Fruit fly (Drosophila melanogaster) whole organism, adult: ENCODE data around the gene CG34327.

Experiments used
- CG12768 ChIP-seq: fragments of 200-800 bp; sonication (Bioruptor generic); optimal IDR thresholded peaks from 2 replicates; lab custom pipeline; 2017; ENCODE audit warnings: missing biosample characterization, missing genetic modification characterization, mild to moderate bottlenecking, moderate library complexity, missing genetic modification reagents
- CG1620 ChIP-seq: fragments of 200-800 bp; sonication (Bioruptor generic); optimal IDR thresholded peaks from 2 replicates; lab custom pipeline; 2016; ENCODE audit warnings: missing biosample characterization, missing genetic modification characterization
- CG33017 ChIP-seq: fragments of 200-800 bp; sonication (Bioruptor generic); optimal IDR thresholded peaks from 2 replicates; lab custom pipeline; 2018; ENCODE audit warnings: missing biosample characterization, mild to moderate bottlenecking, missing genetic modification characterization, moderate library complexity
- CG5204 ChIP-seq: fragments of 200-800 bp; sonication (Bioruptor generic); optimal IDR thresholded peaks from 2 replicates; lab custom pipeline; 2016; ENCODE audit warnings: missing biosample characterization, missing genetic modification characterization
- CG7101 ChIP-seq: fragments of 200-800 bp; sonication (Bioruptor generic); optimal IDR thresholded peaks from 2 replicates; lab custom pipeline; 2018; ENCODE audit warnings: missing biosample characterization, mild to moderate bottlenecking, missing genetic modification characterization, moderate library complexity
- Hr96 ChIP-seq: fragments of 200-800 bp; sonication (Bioruptor generic); optimal IDR thresholded peaks from 2 replicates; lab custom pipeline; 2016; ENCODE audit warnings: missing biosample characterization, missing genetic modification characterization
- Mnt ChIP-seq: fragments of 200-800 bp; sonication (Bioruptor generic); optimal IDR thresholded peaks from 2 replicates; lab custom pipeline; 2016; ENCODE audit warnings: missing biosample characterization, mild to moderate bottlenecking, missing genetic modification characterization
- bab1 ChIP-seq: fragments of 200-800 bp; sonication (Bioruptor generic); optimal IDR thresholded peaks from 3 replicates; lab custom pipeline; 2019; ENCODE audit warnings: missing biosample characterization, mild to moderate bottlenecking, missing genetic modification characterization, moderate library complexity
- cic ChIP-seq: fragments of 200-800 bp; sonication (Bioruptor generic); optimal IDR thresholded peaks from 2 replicates; lab custom pipeline; 2017; ENCODE audit warnings: missing biosample characterization, mild to moderate bottlenecking, missing genetic modification characterization, moderate library complexity
- cnc ChIP-seq, 2 experiments: fragments of >200 bp; optimal IDR thresholded peaks; 2 replicates each; lab custom pipeline; 2017
- kay ChIP-seq: fragments of 200-800 bp; sonication (Bioruptor generic); peaks from one replicate; lab custom pipeline; 2016; ENCODE audit warnings: missing biosample characterization, missing genetic modification characterization, borderline replicate concordance
- pad ChIP-seq: fragments of 200-800 bp; sonication (Bioruptor generic); optimal IDR thresholded peaks from 3 replicates; lab custom pipeline; 2017; ENCODE audit warnings: missing biosample characterization, missing genetic modification characterization, mild to moderate bottlenecking, moderate library complexity, missing genetic modification reagents
- tj ChIP-seq: fragments of 200-800 bp; sonication (Bioruptor generic); optimal IDR thresholded peaks from 3 replicates; lab custom pipeline; 2017; ENCODE audit warnings: missing biosample characterization, mild to moderate bottlenecking, missing genetic modification characterization, moderate library complexity
- toe ChIP-seq: fragments of 200-800 bp; sonication (Bioruptor generic); optimal IDR thresholded peaks from 2 replicates; lab custom pipeline; 2016; ENCODE audit warnings: missing biosample characterization, missing genetic modification characterization

DNA sequence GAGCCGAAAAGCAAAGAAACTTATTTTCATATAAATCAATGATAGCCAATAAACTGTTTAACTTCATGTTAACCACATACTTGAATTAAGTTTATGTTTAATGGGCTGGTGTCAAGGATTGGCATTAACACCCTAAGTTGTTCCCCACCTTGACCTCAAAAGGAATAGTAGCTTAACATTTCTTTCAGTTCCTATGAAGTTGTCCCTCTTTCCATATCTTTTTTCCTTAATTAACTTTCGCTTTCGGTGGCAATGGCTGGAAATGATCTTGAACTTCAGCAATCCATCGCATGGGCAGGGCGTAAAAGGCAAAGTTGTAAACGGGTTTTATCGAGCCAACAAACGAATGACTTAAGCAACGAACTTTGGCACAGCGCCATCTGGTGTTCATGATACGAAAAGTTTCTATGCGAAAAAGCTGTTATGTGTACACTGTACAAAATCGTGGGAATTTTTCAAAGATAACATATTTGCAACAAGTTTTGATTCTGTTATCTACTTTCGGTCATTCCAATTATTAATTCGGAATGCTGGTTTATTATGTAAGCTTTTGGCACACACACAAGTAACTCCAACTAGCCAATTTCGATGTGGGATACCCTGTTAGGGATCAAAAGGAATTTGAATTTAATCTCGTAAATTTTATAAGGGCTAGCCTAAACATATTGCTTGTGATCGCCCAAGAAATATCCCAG is 6.0 kb upstream of the CG34327 start:
- TF ChIP-seq Mnt = no peak
- TF ChIP-seq Hr96 (GFP tag; lab: Kevin White, UChicago) = no peak
- no peak for TF ChIP-seq CG33017 (tag; lab: Kevin White, UChicago)
- TF ChIP-seq CG5204 (GFP tag; lab: Kevin White, UChicago) = no peak
- no peak for TF ChIP-seq CG12768 (GFP tag; lab: Kevin White, UChicago)
- no peak for TF ChIP-seq pad (GFP tag; lab: Kevin White, UChicago)
- no peak for TF ChIP-seq kay
- TF ChIP-seq cic (GFP tag; lab: Kevin White, UChicago) = no peak
- no peak for TF ChIP-seq bab1 (GFP tag; lab: Kevin White, UChicago)
- no peak for TF ChIP-seq tj
- TF ChIP-seq CG1620 (GFP tag; lab: Kevin White, UChicago) = no peak
- TF ChIP-seq CG7101 (tag; lab: Kevin White, UChicago) = no peak
- no peak for TF ChIP-seq toe (GFP tag; lab: Kevin White, UChicago)
- no peak for TF ChIP-seq cnc (optimal IDR thresholded peaks at IDR 0.05; lab: Kevin White, UChicago)
